Worm (Caenorhabditis elegans) whole organism, L4 larva: ENCODE measurements around the gene ceh-62.

Source experiments
- aha-1 ChIP-seq: fragments of 150-350 bp; peaks from one replicate; lab custom pipeline; 2014; ENCODE audit warnings: missing biosample characterization, missing genetic modification characterization
- dmd-6 ChIP-seq: fragments of 200-800 bp; sonication (Bioruptor generic); IDR thresholded peaks from 2 replicates; pipeline ENCODE4 v1.3.6; 2022; ENCODE audit warnings: missing genetic modification reagents, missing genetic modification characterization, missing compliant biosample characterization
- egl-27 ChIP-seq: sonication (generic microtip); optimal IDR thresholded peaks from 3 replicates; lab custom pipeline; 2017; ENCODE audit warnings: missing biosample characterization, missing genetic modification reagents, missing genetic modification characterization
- lin-13 ChIP-seq: fragments of 150-350 bp; optimal IDR thresholded peaks from 2 replicates; lab custom pipeline; 2014; ENCODE audit warnings: missing biosample characterization, missing genetic modification reagents, missing genetic modification characterization
- nhr-25 ChIP-seq: sonication (generic microtip); optimal IDR thresholded peaks from 2 replicates; lab custom pipeline; 2017; ENCODE audit warnings: missing genetic modification characterization, mild to moderate bottlenecking, missing compliant biosample characterization, antibody characterized with exemption, moderate library complexity, borderline replicate concordance; ENCODE audit not compliant: insufficient read depth
- rbr-2 ChIP-seq: sonication (generic microtip); optimal IDR thresholded peaks from 2 replicates; lab custom pipeline; 2016; ENCODE audit warnings: missing genotype, missing genetic modification characterization, missing compliant biosample characterization
- unc-62 ChIP-seq, 3 experiments: fragments of 150-350 bp in 1 of 3; sonication (generic microtip); optimal IDR thresholded peaks in 2 of 3; peaks in 1 of 3; 1 replicate in 1 of 3; 2 replicates in 2 of 3; lab custom pipeline; 2014 to 2017; ENCODE audit warnings: missing biosample characterization in 3 of 3, missing genetic modification characterization in 3 of 3, missing genetic modification reagents in 3 of 3, missing genotype in 1 of 3

ce11 chrII:10819928-10820423 is 14.4 kb downstream of the ceh-62 start, which contains the start of gene R06F6.8:
- TF ChIP-seq nhr-25 (no peak), egl-27 (tag; lab: Kevin White, UChicago) (no peak), unc-62 (GFP tag; optimal IDR thresholded peaks at IDR 0.05 in 1 of 2; lab: Kevin White, UChicago) (no peak), unc-62 (tag; optimal IDR thresholded peaks at IDR 0.05; lab: Kevin White, UChicago) (no peak), rbr-2 (tag; lab: Kevin White, UChicago) (no peak), dmd-6 (GFP tag; lab: Robert Waterston, UW) (no peak), aha-1 (tag; lab: Kevin White, UChicago) (no peak), lin-13 (peak; percentile 5)
